Worm (Caenorhabditis elegans): ENCODE measurements around the gene his-41.

ce11 chrV:9550313-9550712 is 5.0 kb downstream of the his-41 start, which contains the start of gene ehbp-1:
- TF ChIP-seq sox-4 (tag; optimal IDR thresholded peaks at IDR 0.05): no peak
- no peak for TF ChIP-seq ets-4 (tag; optimal IDR thresholded peaks at IDR 0.05)
- no peak for TF ChIP-seq ama-1 (optimal IDR thresholded peaks at IDR 0.05)
- no peak for TF ChIP-seq pha-2 (tag; optimal IDR thresholded peaks at IDR 0.05)
- no peak for TF ChIP-seq pha-4 (tag; optimal IDR thresholded peaks at IDR 0.05)
- no peak for TF ChIP-seq nfya-1 (tag; optimal IDR thresholded peaks at IDR 0.05)

Data from whole organism, late embryonic.